Worm (Caenorhabditis elegans) whole organism, L4/young adult: ENCODE measurements around the gene bckd-1A.

Experiments used
- W03F9.2 ChIP-seq: fragments of 150-350 bp; optimal IDR thresholded peaks from 2 replicates; lab custom pipeline; 2014; ENCODE audit warnings: missing biosample characterization, missing genetic modification characterization
- dao-5 ChIP-seq: sonication (generic microtip); optimal IDR thresholded peaks from 2 replicates; lab custom pipeline; 2016; ENCODE audit warnings: missing genotype, missing genetic modification characterization, moderate library complexity, missing compliant biosample characterization
- him-1 ChIP-seq: sonication (generic microtip); optimal IDR thresholded peaks from 2 replicates; lab custom pipeline; 2016; ENCODE audit warnings: missing genotype, missing genetic modification reagents, missing genetic modification characterization, missing compliant biosample characterization

- TF ChIP-seq him-1 = no peak
- no peak for TF ChIP-seq dao-5 (tag; lab: Kevin White, UChicago)
- TF ChIP-seq W03F9.2 (tag; lab: Kevin White, UChicago) = peak; percentile 10
Observed at ce11 chrIII:12971828-12972379, 394 bp downstream of the bckd-1A start.
